Worm (Caenorhabditis elegans): ENCODE results near the gene lam-1.

ce11 chrIV:5224238-5224637 lies 51.1 kb downstream of the lam-1 start, which contains the start of gene Y59E9AL.8:
- TF ChIP-seq sea-1 (GFP tag; conservative IDR thresholded peaks at IDR 0.05) = no peak
- no peak for TF ChIP-seq F13C5.2 (tag; optimal IDR thresholded peaks at IDR 0.05)
- no peak for TF ChIP-seq ama-1 (optimal IDR thresholded peaks at IDR 0.05)
- TF ChIP-seq tbx-11 (GFP tag; IDR thresholded peaks at IDR 0.05) = no peak
- no peak for TF ChIP-seq ets-7 (tag; optimal IDR thresholded peaks at IDR 0.05)
- TF ChIP-seq flt-1 (GFP tag; IDR thresholded peaks at IDR 0.05) = no peak
- TF ChIP-seq scrt-1 (GFP tag; IDR thresholded peaks at IDR 0.05) = no peak
- no peak for TF ChIP-seq ceh-13 (GFP tag; optimal IDR thresholded peaks at IDR 0.05)
- TF ChIP-seq ceh-36 (tag; optimal IDR thresholded peaks at IDR 0.05) = no peak
- no peak for TF ChIP-seq B0310.2 (tag; optimal IDR thresholded peaks at IDR 0.05)
